Worm (Caenorhabditis elegans) whole organism, mixed stage, embryonic: ENCODE data around the gene unc-23.
"Not testable (repeated sequence)": the region's sequence is repeated elsewhere in the genome, so short reads cannot be mapped to it uniquely, and the experiment has no call there.

Experiments
- M03D4.4 ChIP-seq: sonication (generic microtip); optimal IDR thresholded peaks from 2 replicates; lab custom pipeline; 2017; ENCODE audit warnings: mild to moderate bottlenecking, missing genetic modification characterization, missing compliant biosample characterization
- bed-3 ChIP-seq: fragments of 200-800 bp; sonication (Bioruptor generic); optimal IDR thresholded peaks from 3 replicates; lab custom pipeline; 2018; ENCODE audit warnings: mild to moderate bottlenecking, missing genetic modification characterization, moderate library complexity, missing compliant biosample characterization
- blmp-1 ChIP-seq: fragments of 150-350 bp; optimal IDR thresholded peaks from 2 replicates; lab custom pipeline; 2014; ENCODE audit warnings: missing biosample characterization, missing genetic modification characterization
- ceh-39 ChIP-seq: fragments of 150-350 bp; optimal IDR thresholded peaks from 2 replicates; lab custom pipeline; 2014; ENCODE audit warnings: missing biosample characterization, missing genetic modification characterization
- ceh-43 ChIP-seq: fragments of 200-800 bp; sonication (Bioruptor generic); optimal IDR thresholded peaks from 2 replicates; lab custom pipeline; 2018; ENCODE audit warnings: mild to moderate bottlenecking, missing genetic modification characterization, moderate library complexity, missing compliant biosample characterization
- ceh-83 ChIP-seq: fragments of 200-800 bp; sonication (Bioruptor generic); optimal IDR thresholded peaks from 2 replicates; lab custom pipeline; 2018; ENCODE audit warnings: mild to moderate bottlenecking, missing genetic modification characterization, missing compliant biosample characterization
- ces-1 ChIP-seq: fragments of 150-350 bp; optimal IDR thresholded peaks from 2 replicates; lab custom pipeline; 2014; ENCODE audit warnings: missing biosample characterization, missing genetic modification reagents, missing genetic modification characterization
- cnd-1 ChIP-seq: fragments of 200-800 bp; sonication (Bioruptor generic); optimal IDR thresholded peaks from 2 replicates; lab custom pipeline; 2018; ENCODE audit warnings: mild to moderate bottlenecking, missing genetic modification characterization, missing compliant biosample characterization
- drap-1 ChIP-seq: fragments of 200-800 bp; sonication (Bioruptor generic); optimal IDR thresholded peaks from 3 replicates; lab custom pipeline; 2018; ENCODE audit warnings: mild to moderate bottlenecking, missing genetic modification characterization, missing compliant biosample characterization
- elt-1 ChIP-seq: sonication (generic microtip); optimal IDR thresholded peaks from 2 replicates; lab custom pipeline; 2017; ENCODE audit warnings: missing genetic modification characterization, mild to moderate bottlenecking, missing compliant biosample characterization, antibody characterized with exemption, moderate library complexity, borderline replicate concordance; ENCODE audit not compliant: insufficient read depth
- elt-3 ChIP-seq: fragments of 150-350 bp; optimal IDR thresholded peaks from 2 replicates; lab custom pipeline; 2014; ENCODE audit warnings: missing biosample characterization, missing genetic modification characterization
- flh-1 ChIP-seq: fragments of 200-800 bp; sonication (Bioruptor generic); optimal IDR thresholded peaks from 2 replicates; lab custom pipeline; 2018; ENCODE audit warnings: mild to moderate bottlenecking, missing genetic modification characterization, moderate library complexity, missing compliant biosample characterization
- ham-2 ChIP-seq: fragments of 200-800 bp; sonication (Bioruptor generic); optimal IDR thresholded peaks from 2 replicates; lab custom pipeline; 2018; ENCODE audit warnings: mild to moderate bottlenecking, missing genetic modification characterization, missing compliant biosample characterization
- hlh-1 ChIP-seq: fragments of 150-350 bp; optimal IDR thresholded peaks from 2 replicates; lab custom pipeline; 2014; ENCODE audit warnings: missing biosample characterization, missing genetic modification reagents, missing genetic modification characterization
- lin-13 ChIP-seq: fragments of 150-350 bp; optimal IDR thresholded peaks from 2 replicates; lab custom pipeline; 2014; ENCODE audit warnings: missing biosample characterization, missing genetic modification characterization
- lin-32 ChIP-seq: fragments of 200-800 bp; sonication (Bioruptor generic); optimal IDR thresholded peaks from 2 replicates; lab custom pipeline; 2018; ENCODE audit warnings: mild to moderate bottlenecking, missing genetic modification characterization, missing compliant biosample characterization
- lsy-2 ChIP-seq: fragments of 150-350 bp; optimal IDR thresholded peaks from 2 replicates; lab custom pipeline; 2014; ENCODE audit warnings: missing biosample characterization, missing genetic modification characterization
- mab-5 ChIP-seq: fragments of 150-350 bp; optimal IDR thresholded peaks from 2 replicates; lab custom pipeline; 2014; ENCODE audit warnings: missing biosample characterization, missing genetic modification characterization
- mep-1 ChIP-seq: fragments of 150-350 bp; optimal IDR thresholded peaks from 2 replicates; lab custom pipeline; 2017; ENCODE audit warnings: missing biosample characterization, missing genetic modification reagents, missing genetic modification characterization, inconsistent platforms
- mls-2 ChIP-seq: sonication (generic microtip); optimal IDR thresholded peaks from 2 replicates; lab custom pipeline; 2016; ENCODE audit warnings: mild to moderate bottlenecking, missing genetic modification characterization, moderate library complexity, missing compliant biosample characterization
- nhr-12 ChIP-seq: fragments of 150-350 bp; optimal IDR thresholded peaks from 2 replicates; lab custom pipeline; 2014; ENCODE audit warnings: missing biosample characterization, missing genetic modification characterization
- nhr-2 ChIP-seq: fragments of 150-350 bp; optimal IDR thresholded peaks from 2 replicates; lab custom pipeline; 2014; ENCODE audit warnings: missing biosample characterization, missing genetic modification characterization
- nhr-237 ChIP-seq: fragments of 150-350 bp; optimal IDR thresholded peaks from 2 replicates; lab custom pipeline; 2014; ENCODE audit warnings: missing biosample characterization, missing genetic modification characterization
- nhr-28 ChIP-seq: fragments of 150-350 bp; optimal IDR thresholded peaks from 2 replicates; lab custom pipeline; 2014; ENCODE audit warnings: missing biosample characterization, missing genetic modification characterization
- nhr-76 ChIP-seq: sonication (generic microtip); optimal IDR thresholded peaks from 2 replicates; lab custom pipeline; 2017; ENCODE audit warnings: missing biosample characterization, missing genetic modification characterization
- pha-4 ChIP-seq: fragments of 150-350 bp; optimal IDR thresholded peaks from 2 replicates; lab custom pipeline; 2018; ENCODE audit warnings: missing biosample characterization, missing genetic modification reagents, missing genetic modification characterization
- sem-2 ChIP-seq: fragments of 200-800 bp; sonication (Bioruptor generic); optimal IDR thresholded peaks from 2 replicates; lab custom pipeline; 2018; ENCODE audit warnings: mild to moderate bottlenecking, missing genetic modification characterization, missing compliant biosample characterization
- snpc-4 ChIP-seq: fragments of 150-350 bp; optimal IDR thresholded peaks from 2 replicates; lab custom pipeline; 2014; ENCODE audit warnings: missing biosample characterization, missing genetic modification characterization
- sptf-1 ChIP-seq: sonication (generic microtip); optimal IDR thresholded peaks from 2 replicates; lab custom pipeline; 2017; ENCODE audit warnings: mild to moderate bottlenecking, missing genetic modification characterization, moderate library complexity, missing compliant biosample characterization
- tbx-8 ChIP-seq: fragments of 200-800 bp; sonication (Bioruptor generic); optimal IDR thresholded peaks from 2 replicates; lab custom pipeline; 2018; ENCODE audit warnings: mild to moderate bottlenecking, missing genetic modification characterization, moderate library complexity, missing compliant biosample characterization
- unc-120 ChIP-seq: sonication (generic microtip); optimal IDR thresholded peaks from 2 replicates; lab custom pipeline; 2017; ENCODE audit warnings: missing genetic modification characterization, missing compliant biosample characterization; ENCODE audit not compliant: poor library complexity, severe bottlenecking
- unc-39 ChIP-seq: fragments of 150-350 bp; optimal IDR thresholded peaks from 2 replicates; lab custom pipeline; 2014; ENCODE audit warnings: missing biosample characterization, missing genetic modification characterization
- unc-62 ChIP-seq: fragments of 150-350 bp; optimal IDR thresholded peaks from 2 replicates; lab custom pipeline; 2014; ENCODE audit warnings: missing biosample characterization, missing genetic modification reagents, missing genetic modification characterization
- zip-8 ChIP-seq: fragments of 150-350 bp; optimal IDR thresholded peaks from 2 replicates; lab custom pipeline; 2014; ENCODE audit warnings: missing biosample characterization, missing genetic modification characterization
- ztf-11 ChIP-seq: fragments of 150-350 bp; optimal IDR thresholded peaks from 2 replicates; lab custom pipeline; 2014; ENCODE audit warnings: missing biosample characterization, missing genetic modification characterization

The unc-23 gene

DNA sequence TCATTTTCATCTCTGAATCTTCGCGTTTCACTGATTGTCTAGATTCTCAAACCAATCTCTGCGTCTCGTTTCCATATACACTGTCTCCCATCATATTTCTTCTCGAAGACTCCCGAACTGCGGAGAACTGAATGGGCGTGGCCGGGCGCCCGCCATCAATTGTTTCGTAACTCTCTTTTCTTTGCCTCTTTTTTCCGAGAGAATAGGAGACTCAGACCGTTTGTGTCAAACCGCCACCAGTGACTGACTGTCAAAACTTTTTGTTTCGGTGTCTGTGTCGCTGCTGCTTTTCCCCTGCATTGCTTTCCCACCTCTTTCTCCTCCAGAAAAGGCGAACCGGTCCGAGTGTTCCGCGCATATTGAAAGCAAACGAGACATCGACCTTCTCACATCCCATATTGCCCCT is at the start of gene unc-23:
Gene unc-23, plus strand, starts transcription at position 176 of the 406 bp plus-strand sequence.
- peak; percentile 21 for TF ChIP-seq pha-4 (tag; lab: Kevin White, UChicago)
- TF ChIP-seq mab-5 (tag; lab: Kevin White, UChicago) = no peak
- peak; percentile 14 for TF ChIP-seq blmp-1
- TF ChIP-seq unc-62 (GFP tag; lab: Kevin White, UChicago) = peak; percentile 59
- TF ChIP-seq snpc-4 (tag; lab: Kevin White, UChicago) = no peak
- TF ChIP-seq lsy-2 = no peak
- no peak for TF ChIP-seq tbx-8 (GFP tag; lab: Kevin White, UChicago)
- TF ChIP-seq elt-1 (tag; lab: Kevin White, UChicago) = peak; percentile 49
- no peak for TF ChIP-seq nhr-76 (tag; lab: Kevin White, UChicago)
- no peak for TF ChIP-seq elt-3 (tag; lab: Kevin White, UChicago)
- no peak for TF ChIP-seq cnd-1 (tag; lab: Kevin White, UChicago)
- TF ChIP-seq flh-1 = no peak
- TF ChIP-seq ceh-43 (GFP tag; lab: Kevin White, UChicago) = no peak
- TF ChIP-seq ceh-39 (tag; lab: Kevin White, UChicago) = no peak
- no peak for TF ChIP-seq hlh-1 (tag; lab: Kevin White, UChicago)
- peak; percentile 17 for TF ChIP-seq nhr-237 (tag; lab: Kevin White, UChicago)
- TF ChIP-seq lin-32 (GFP tag; lab: Kevin White, UChicago) = no peak
- TF ChIP-seq bed-3 = no peak
- TF ChIP-seq drap-1 (GFP tag; lab: Kevin White, UChicago) = no peak
- peak; percentile 64 for TF ChIP-seq unc-120 (tag; lab: Kevin White, UChicago)
- no peak for TF ChIP-seq nhr-12
- no peak for TF ChIP-seq unc-39 (tag; lab: Kevin White, UChicago)
- TF ChIP-seq mls-2 (tag; lab: Kevin White, UChicago) = no peak
- peak; percentile 77 for TF ChIP-seq ham-2 (GFP tag; lab: Kevin White, UChicago)
- TF ChIP-seq ceh-83 (GFP tag; lab: Kevin White, UChicago) = no peak
- TF ChIP-seq nhr-2 (tag; lab: Kevin White, UChicago) = no peak
- TF ChIP-seq sptf-1 (tag; lab: Kevin White, UChicago) = peak; percentile 35
- no peak for TF ChIP-seq lin-13 (tag; lab: Kevin White, UChicago)
- no peak for TF ChIP-seq M03D4.4 (tag; lab: Kevin White, UChicago)
- TF ChIP-seq sem-2 (GFP tag; lab: Kevin White, UChicago) = no peak
- no peak for TF ChIP-seq mep-1 (tag; lab: Kevin White, UChicago)
- TF ChIP-seq nhr-28 = no peak
- TF ChIP-seq ztf-11 (tag; lab: Kevin White, UChicago) = no peak
- TF ChIP-seq ces-1 (GFP tag; lab: Kevin White, UChicago) = no peak
- no peak for TF ChIP-seq zip-8
- TF ChIP-seq, all 35 proteins: peak for 8

DNA sequence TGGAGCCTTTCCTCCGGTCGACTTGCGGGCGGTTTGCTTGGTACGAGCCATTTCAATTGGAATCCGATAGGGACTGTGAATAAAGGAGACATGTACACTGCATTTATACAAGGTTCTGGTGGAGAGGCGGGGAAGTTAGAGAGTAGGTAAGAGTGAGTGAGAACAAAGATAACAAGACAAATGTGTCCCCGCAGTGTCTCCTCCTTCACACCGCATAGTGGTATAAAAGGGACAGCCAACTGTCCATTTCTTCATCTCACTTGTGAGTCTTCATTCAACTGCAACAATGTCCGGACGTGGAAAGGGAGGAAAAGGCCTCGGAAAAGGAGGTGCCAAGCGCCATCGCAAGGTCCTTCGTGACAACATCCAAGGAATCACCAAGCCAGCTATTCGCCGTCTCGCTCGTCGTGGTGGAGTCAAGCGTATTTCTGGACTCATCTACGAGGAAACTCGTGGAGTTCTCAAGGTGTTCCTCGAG is 38.2 kb upstream of the unc-23 start, which contains the start of the genes his-17 and his-18:
Gene his-17, minus strand, starts transcription at position 51 of the 478 bp plus-strand sequence.
Gene his-18, plus strand, starts transcription at position 287 of the 478 bp plus-strand sequence.
- not testable (repeated sequence) for TF ChIP-seq mls-2 (tag; lab: Kevin White, UChicago); nhr-12; ham-2 (GFP tag; lab: Kevin White, UChicago)

ce11 chrV:8898756-8899155 is 37.4 kb upstream of the unc-23 start, which contains the start of gene frpr-13:
Gene frpr-13, plus strand, starts transcription at chrV:8899056.
- no peak for TF ChIP-seq zip-8
- TF ChIP-seq unc-62 (GFP tag; lab: Kevin White, UChicago) = no peak
- no peak for TF ChIP-seq mab-5 (tag; lab: Kevin White, UChicago)
- TF ChIP-seq lsy-2 = no peak
- TF ChIP-seq sem-2 (GFP tag; lab: Kevin White, UChicago) = no peak
- no peak for TF ChIP-seq nhr-237 (tag; lab: Kevin White, UChicago)
- TF ChIP-seq blmp-1 = no peak
- no peak for TF ChIP-seq elt-3 (tag; lab: Kevin White, UChicago)
- no peak for TF ChIP-seq ham-2 (GFP tag; lab: Kevin White, UChicago)
- no peak for TF ChIP-seq M03D4.4 (tag; lab: Kevin White, UChicago)
- no peak for TF ChIP-seq snpc-4 (tag; lab: Kevin White, UChicago)
- no peak for TF ChIP-seq cnd-1 (tag; lab: Kevin White, UChicago)
- no peak for TF ChIP-seq unc-39 (tag; lab: Kevin White, UChicago)
- TF ChIP-seq hlh-1 (tag; lab: Kevin White, UChicago) = no peak
- no peak for TF ChIP-seq flh-1
- no peak for TF ChIP-seq bed-3
- TF ChIP-seq ces-1 (GFP tag; lab: Kevin White, UChicago) = no peak
- no peak for TF ChIP-seq ztf-11 (tag; lab: Kevin White, UChicago)
